Worm (Caenorhabditis elegans): ENCODE results near the gene F54B11.7.

The F54B11.7 gene

ce11 chrX:13633876-13634479 is 33.7 kb downstream of the F54B11.7 start (continued):
- TF ChIP-seq unc-62 (GFP tag; optimal IDR thresholded peaks at IDR 0.05) = no peak
- TF ChIP-seq hpl-2 (GFP tag; optimal IDR thresholded peaks at IDR 0.05) = no peak
- no peak for TF ChIP-seq blmp-1 (tag; optimal IDR thresholded peaks at IDR 0.05)
- TF ChIP-seq egl-27 (tag; optimal IDR thresholded peaks at IDR 0.05) = no peak
- peak; percentile 33; the same call in 1 of the 2 replicates for TF ChIP-seq nhr-19 (GFP tag; conservative IDR thresholded peaks at IDR 0.05)
- no peak for TF ChIP-seq snpc-4 (tag; optimal IDR thresholded peaks at IDR 0.05)
- no peak for TF ChIP-seq zip-4 (GFP tag; optimal IDR thresholded peaks at IDR 0.05)
- TF ChIP-seq unc-98 (GFP tag; IDR thresholded peaks at IDR 0.05) = no peak
- no peak for TF ChIP-seq unc-86 (tag; optimal IDR thresholded peaks at IDR 0.05)
- TF ChIP-seq lin-15B (tag; optimal IDR thresholded peaks at IDR 0.05) = no peak
- TF ChIP-seq nhr-76 (tag; optimal IDR thresholded peaks at IDR 0.05) = no peak
- TF ChIP-seq vab-15 (tag; optimal IDR thresholded peaks at IDR 0.05) = no peak
- TF ChIP-seq F16B12.6 (tag; optimal IDR thresholded peaks at IDR 0.05) = no peak
- TF ChIP-seq snu-23 (GFP tag; optimal IDR thresholded peaks at IDR 0.05) = peak; percentile 13
- no peak for TF ChIP-seq nhr-77 (tag; optimal IDR thresholded peaks at IDR 0.05)
- TF ChIP-seq alr-1 (tag; optimal IDR thresholded peaks at IDR 0.05; ENCODE audit: borderline replicate concordance) = no peak
- no peak for TF ChIP-seq sptf-1 (tag; optimal IDR thresholded peaks at IDR 0.05)
- peak; percentile 61 for TF ChIP-seq lin-14 (GFP tag; optimal IDR thresholded peaks at IDR 0.05)
- TF ChIP-seq nhr-28 (tag; optimal IDR thresholded peaks at IDR 0.05) = no peak
- TF ChIP-seq nhr-85 (tag) = no peak
- no peak for TF ChIP-seq aly-2 (tag; optimal IDR thresholded peaks at IDR 0.05)
- no peak for TF ChIP-seq nhr-90 (tag; optimal IDR thresholded peaks at IDR 0.05; ENCODE audit: poor library complexity)
- TF ChIP-seq mef-2 (tag; optimal IDR thresholded peaks at IDR 0.05) = no peak
- TF ChIP-seq skn-1 (tag; optimal IDR thresholded peaks at IDR 0.05) = no peak
- peak; percentile 65 for TF ChIP-seq fkh-10 (GFP tag; optimal IDR thresholded peaks at IDR 0.05)
- TF ChIP-seq nhr-71 (tag; optimal IDR thresholded peaks at IDR 0.05) = peak; percentile 52
- no peak for TF ChIP-seq xbp-1 (tag; optimal IDR thresholded peaks at IDR 0.05)
- TF ChIP-seq hlh-17 (GFP tag; optimal IDR thresholded peaks at IDR 0.05; ENCODE audit: borderline replicate concordance) = no peak
- no peak for TF ChIP-seq mep-1 (tag; optimal IDR thresholded peaks at IDR 0.05)
- TF ChIP-seq efl-3 (GFP tag; optimal IDR thresholded peaks at IDR 0.05) = no peak
- TF ChIP-seq dsc-1 (tag; optimal IDR thresholded peaks at IDR 0.05) = no peak

ce11 chrX:13637526-13637925 is 37.3 kb downstream of the F54B11.7 start:
- TF ChIP-seq C34B4.2 (tag; optimal IDR thresholded peaks at IDR 0.05) (no peak), ceh-82 (tag; optimal IDR thresholded peaks at IDR 0.05) (no peak), nhr-28 (tag; optimal IDR thresholded peaks at IDR 0.05) (no peak), lin-39 (tag; optimal IDR thresholded peaks at IDR 0.05) (no peak), lin-14 (GFP tag; optimal IDR thresholded peaks at IDR 0.05) (peak; percentile 30), nhr-19 (GFP tag; conservative IDR thresholded peaks at IDR 0.05) (no peak), aly-2 (tag; optimal IDR thresholded peaks at IDR 0.05) (no peak), mep-1 (tag; optimal IDR thresholded peaks at IDR 0.05) (no peak), nhr-71 (tag; optimal IDR thresholded peaks at IDR 0.05) (peak; percentile 41), aha-1 (tag; optimal IDR thresholded peaks at IDR 0.05) (no peak), ztf-11 (tag; optimal IDR thresholded peaks at IDR 0.05) (no peak), pag-3 (tag; optimal IDR thresholded peaks at IDR 0.05; ENCODE audit: borderline replicate concordance, insufficient read depth) (no peak), nhr-77 (tag; optimal IDR thresholded peaks at IDR 0.05) (no peak), hlh-17 (GFP tag; optimal IDR thresholded peaks at IDR 0.05; ENCODE audit: borderline replicate concordance) (no peak), ces-1 (GFP tag; optimal IDR thresholded peaks at IDR 0.05) (no peak), nhr-11 (tag; optimal IDR thresholded peaks at IDR 0.05) (no peak), nhr-20 (tag; optimal IDR thresholded peaks at IDR 0.05) (no peak), lsy-2 (tag; optimal IDR thresholded peaks at IDR 0.05) (peak in 1 of 2 experiments; percentile 9), fos-1 (tag; optimal IDR thresholded peaks at IDR 0.05) (no peak), unc-30 (tag; optimal IDR thresholded peaks at IDR 0.05) (no peak), snu-23 (GFP tag; optimal IDR thresholded peaks at IDR 0.05) (peak; percentile 22), ceh-88 (GFP tag; IDR thresholded peaks at IDR 0.05) (no peak), elt-3 (tag; optimal IDR thresholded peaks at IDR 0.05) (no peak), Y116A8C.19 (tag; optimal IDR thresholded peaks at IDR 0.05; ENCODE audit: borderline replicate concordance) (no peak), rnt-1 (tag; optimal IDR thresholded peaks at IDR 0.05) (peak; percentile 58), fkh-10 (GFP tag; optimal IDR thresholded peaks at IDR 0.05) (no peak), lin-15B (tag; optimal IDR thresholded peaks at IDR 0.05) (no peak), pax-3 (tag; optimal IDR thresholded peaks at IDR 0.05) (no peak), irx-1 (tag; optimal IDR thresholded peaks at IDR 0.05) (no peak)
